Fruit fly (Drosophila melanogaster) whole organism, embryonic: ENCODE results near the gene CG6652.

Experiments used
- Bgb ChIP-seq: fragments of 200-800 bp; sonication (Bioruptor generic); IDR thresholded peaks from 2 replicates; pipeline ENCODE4 v1.3.6; 2022; ENCODE audit warnings: missing biosample characterization, missing genetic modification characterization; ENCODE audit not compliant: partially characterized antibody
- CG11456 ChIP-seq: fragments of 200-800 bp; sonication (Bioruptor generic); IDR thresholded peaks from 3 replicates; pipeline ENCODE4 v1.3.6; 2022; ENCODE audit warnings: missing biosample characterization, missing genetic modification characterization
- CG12071 ChIP-seq: fragments of 200-800 bp; sonication (Bioruptor generic); optimal IDR thresholded peaks from 3 replicates; lab custom pipeline; 2018; ENCODE audit warnings: missing biosample characterization, mild to moderate bottlenecking, missing genetic modification characterization
- CG12219 ChIP-seq: fragments of 200-800 bp; sonication (Bioruptor generic); optimal IDR thresholded peaks from 3 replicates; lab custom pipeline; 2018; ENCODE audit warnings: missing biosample characterization, mild to moderate bottlenecking, missing genetic modification characterization
- CG2202 ChIP-seq: fragments of 200-800 bp; sonication (Bioruptor generic); optimal IDR thresholded peaks from 2 replicates; lab custom pipeline; 2018; ENCODE audit warnings: missing biosample characterization, mild to moderate bottlenecking, missing genetic modification characterization
- CG32772 ChIP-seq: fragments of 200-800 bp; sonication (Bioruptor generic); IDR thresholded peaks from 2 replicates; pipeline ENCODE4 v1.3.6; 2022; ENCODE audit warnings: missing biosample characterization, missing genetic modification characterization
- CG34422 ChIP-seq: fragments of 200-800 bp; sonication (Bioruptor generic); IDR thresholded peaks from 3 replicates; pipeline ENCODE4 v1.3.6; 2022; ENCODE audit warnings: missing biosample characterization, missing genetic modification characterization
- CG6272 ChIP-seq: fragments of 200-800 bp; sonication (Bioruptor generic); IDR thresholded peaks from 2 replicates; pipeline ENCODE4 v1.3.6; 2022; ENCODE audit warnings: missing biosample characterization, missing genetic modification characterization
- CG7928 ChIP-seq: fragments of 200-800 bp; sonication (Bioruptor generic); optimal IDR thresholded peaks from 2 replicates; lab custom pipeline; 2017; ENCODE audit warnings: missing biosample characterization, mild to moderate bottlenecking, missing genetic modification characterization
- CG7963 ChIP-seq: fragments of 200-800 bp; sonication (Bioruptor generic); IDR thresholded peaks from 3 replicates; pipeline ENCODE4 v1.3.6; 2022; ENCODE audit warnings: missing biosample characterization, missing genetic modification characterization; ENCODE audit not compliant: partially characterized antibody
- CG8359 ChIP-seq: fragments of 200-800 bp; sonication (Bioruptor generic); optimal IDR thresholded peaks from 2 replicates; lab custom pipeline; 2017; ENCODE audit warnings: missing biosample characterization, mild to moderate bottlenecking, missing genetic modification characterization, borderline replicate concordance
- CG9215 ChIP-seq: fragments of 200-800 bp; sonication (Bioruptor generic); IDR thresholded peaks from 2 replicates; pipeline ENCODE4 v1.3.6; 2022; ENCODE audit warnings: missing biosample characterization, missing genetic modification characterization
- Dad ChIP-seq: fragments of 200-800 bp; sonication (Bioruptor generic); optimal IDR thresholded peaks from 3 replicates; lab custom pipeline; 2016; ENCODE audit warnings: missing biosample characterization, missing genetic modification characterization
- Deaf1 ChIP-seq: fragments of 200-800 bp; optimal IDR thresholded peaks from 3 replicates; lab custom pipeline; 2019; ENCODE audit warnings: missing biosample characterization, mild to moderate bottlenecking, missing genetic modification characterization, moderate library complexity
- E2f2 ChIP-seq: fragments of 200-800 bp; sonication (Bioruptor generic); IDR thresholded peaks from 2 replicates; pipeline ENCODE4 v1.3.6; 2022; ENCODE audit warnings: missing biosample characterization, missing genetic modification characterization
- Ets65A ChIP-seq: fragments of 200-800 bp; sonication (Bioruptor generic); peaks from one replicate; lab custom pipeline; 2016; ENCODE audit warnings: missing biosample characterization, missing genetic modification characterization
- Ets97D ChIP-seq: fragments of 200-800 bp; sonication (Bioruptor generic); optimal IDR thresholded peaks from 3 replicates; lab custom pipeline; 2016; ENCODE audit warnings: missing biosample characterization, missing genetic modification characterization
- Gug ChIP-seq: fragments of 200-800 bp; sonication (Bioruptor generic); IDR thresholded peaks from 4 replicates; pipeline ENCODE4 v1.3.6; 2022; ENCODE audit warnings: missing biosample characterization, missing genetic modification characterization
- HHEX ChIP-seq: fragments of 200-800 bp; sonication (Bioruptor generic); optimal IDR thresholded peaks from 3 replicates; lab custom pipeline; 2017; ENCODE audit warnings: missing biosample characterization, mild to moderate bottlenecking, missing genetic modification characterization, missing genetic modification reagents
- HLH54F ChIP-seq: fragments of 200-800 bp; sonication (Bioruptor generic); optimal IDR thresholded peaks from 3 replicates; lab custom pipeline; 2016; ENCODE audit warnings: missing biosample characterization, missing genetic modification characterization
- Hr39 ChIP-seq: fragments of >200 bp; optimal IDR thresholded peaks from 2 replicates; lab custom pipeline; 2017
- Hsf ChIP-seq: fragments of 200-800 bp; sonication (Bioruptor generic); optimal IDR thresholded peaks from 3 replicates; lab custom pipeline; 2016; ENCODE audit warnings: missing biosample characterization, missing genetic modification characterization
- Lim3 ChIP-seq: fragments of 200-800 bp; sonication (Bioruptor generic); IDR thresholded peaks from 2 replicates; pipeline ENCODE4 v1.3.6; 2022; ENCODE audit warnings: missing biosample characterization, missing genetic modification characterization
- Med ChIP-seq: fragments of 200-800 bp; sonication (Bioruptor generic); peaks from one replicate; lab custom pipeline; 2016; ENCODE audit warnings: missing biosample characterization, missing genetic modification characterization, mild to moderate bottlenecking, inconsistent platforms, moderate library complexity
- Myb ChIP-seq: fragments of 200-800 bp; sonication (Bioruptor generic); optimal IDR thresholded peaks from 2 replicates; lab custom pipeline; 2016; ENCODE audit warnings: missing biosample characterization, missing genetic modification characterization
- NfI ChIP-seq: fragments of 200-800 bp; sonication (Bioruptor generic); optimal IDR thresholded peaks from 3 replicates; lab custom pipeline; 2018; ENCODE audit warnings: missing biosample characterization, mild to moderate bottlenecking, missing genetic modification characterization, moderate library complexity
- Opbp ChIP-seq: fragments of 200-800 bp; sonication (Bioruptor generic); IDR thresholded peaks from 3 replicates; pipeline ENCODE4 v1.3.6; 2022; ENCODE audit warnings: missing biosample characterization, missing genetic modification characterization; ENCODE audit not compliant: partially characterized antibody
- Pdp1 ChIP-seq, 2 experiments: fragments of 200-800 bp; sonication (Bioruptor generic); optimal IDR thresholded peaks; 3 replicates each; lab custom pipeline; 2016; ENCODE audit warnings: missing biosample characterization in 2 of 2, missing genetic modification characterization in 2 of 2, mild to moderate bottlenecking in 1 of 2, moderate library complexity in 1 of 2
- Sin3A ChIP-seq: fragments of >200 bp; optimal IDR thresholded peaks from 2 replicates; lab custom pipeline; 2018
- Stat92E ChIP-seq, 3 experiments: fragments of >200 bp in 2 of 3; fragments of 200-800 bp in 1 of 3; sonication (Bioruptor generic) in 1 of 3; optimal IDR thresholded peaks; 2 replicates each; lab custom pipeline; 2017 to 2019; ENCODE audit warnings: missing biosample characterization in 3 of 3, missing genetic modification characterization in 3 of 3, mild to moderate bottlenecking in 1 of 3, moderate library complexity in 1 of 3
- TFAM ChIP-seq: fragments of 200-800 bp; sonication (Bioruptor generic); optimal IDR thresholded peaks from 2 replicates; lab custom pipeline; 2017; ENCODE audit warnings: missing biosample characterization, missing genetic modification characterization, inconsistent platforms
- Xrp1 ChIP-seq: fragments of 200-800 bp; sonication (Bioruptor generic); IDR thresholded peaks from 2 replicates; pipeline ENCODE4 v1.3.6; 2022; ENCODE audit warnings: missing biosample characterization, missing genetic modification characterization
- YL-1 ChIP-seq: fragments of 200-800 bp; sonication (Bioruptor generic); optimal IDR thresholded peaks from 3 replicates; lab custom pipeline; 2017; ENCODE audit warnings: missing biosample characterization, mild to moderate bottlenecking, missing genetic modification characterization
- cato ChIP-seq: fragments of 200-800 bp; sonication (Bioruptor generic); optimal IDR thresholded peaks from 2 replicates; lab custom pipeline; 2016; ENCODE audit warnings: missing biosample characterization, missing genetic modification characterization, borderline replicate concordance
- crol ChIP-seq: fragments of 200-800 bp; sonication (Bioruptor generic); IDR thresholded peaks from 2 replicates; pipeline ENCODE4 v1.3.6; 2022; ENCODE audit warnings: missing biosample characterization, missing genetic modification characterization
- dm ChIP-seq: fragments of 200-800 bp; sonication (Bioruptor generic); optimal IDR thresholded peaks from 3 replicates; lab custom pipeline; 2016; ENCODE audit warnings: missing biosample characterization, missing genetic modification characterization
- dysf ChIP-seq: fragments of 200-800 bp; sonication (Bioruptor generic); IDR thresholded peaks from 3 replicates; pipeline ENCODE4 v1.3.6; 2022; ENCODE audit warnings: missing biosample characterization, missing genetic modification characterization
- fd102C ChIP-seq: fragments of 200-800 bp; sonication (Bioruptor generic); optimal IDR thresholded peaks from 2 replicates; lab custom pipeline; 2018; ENCODE audit warnings: missing biosample characterization, mild to moderate bottlenecking, missing genetic modification characterization, moderate library complexity
- jumu ChIP-seq: fragments of 200-800 bp; sonication (Bioruptor generic); optimal IDR thresholded peaks from 3 replicates; lab custom pipeline; 2016; ENCODE audit warnings: missing biosample characterization, missing genetic modification characterization
- klu ChIP-seq: fragments of 200-800 bp; sonication (Bioruptor generic); IDR thresholded peaks from 2 replicates; pipeline ENCODE4 v1.3.6; 2022; ENCODE audit warnings: missing biosample characterization, missing genetic modification characterization
- lov ChIP-seq, 2 experiments: fragments of 200-800 bp in 1 of 2; fragments of >200 bp in 1 of 2; sonication (Bioruptor generic) in 1 of 2; IDR thresholded peaks in 1 of 2; optimal IDR thresholded peaks in 1 of 2; 2 replicates in 1 of 2; 3 replicates in 1 of 2; pipeline versions ENCODE4 v1.3.6 to Lab custom; 2017 to 2022; ENCODE audit warnings: missing biosample characterization in 1 of 2, missing genetic modification characterization in 1 of 2
- oc ChIP-seq: fragments of 200-800 bp; sonication (Bioruptor generic); optimal IDR thresholded peaks from 2 replicates; lab custom pipeline; 2018; ENCODE audit warnings: missing biosample characterization, mild to moderate bottlenecking, missing genetic modification characterization, moderate library complexity
- pum ChIP-seq: fragments of 200-800 bp; sonication (Bioruptor generic); optimal IDR thresholded peaks from 2 replicates; lab custom pipeline; 2016; ENCODE audit warnings: missing biosample characterization, missing genetic modification characterization
- repo ChIP-seq: fragments of 200-800 bp; sonication (Bioruptor generic); optimal IDR thresholded peaks from 2 replicates; lab custom pipeline; 2016; ENCODE audit warnings: missing biosample characterization, missing genetic modification characterization
- sisA ChIP-seq: fragments of 200-800 bp; sonication (Bioruptor generic); IDR thresholded peaks from 2 replicates; pipeline ENCODE4 v1.3.6; 2022; ENCODE audit warnings: missing biosample characterization, missing genetic modification characterization
- slou ChIP-seq: fragments of 200-800 bp; sonication (Bioruptor generic); optimal IDR thresholded peaks from 3 replicates; lab custom pipeline; 2016; ENCODE audit warnings: missing biosample characterization, missing genetic modification characterization
- sug ChIP-seq: fragments of 200-800 bp; optimal IDR thresholded peaks from 2 replicates; lab custom pipeline; 2019; ENCODE audit warnings: missing biosample characterization, mild to moderate bottlenecking, missing genetic modification characterization, moderate library complexity
- usp ChIP-seq: fragments of >200 bp; optimal IDR thresholded peaks from 2 replicates; lab custom pipeline; 2017; ENCODE audit warnings: missing biosample characterization, missing genetic modification characterization
- vnd ChIP-seq: fragments of 200-800 bp; sonication (Bioruptor generic); IDR thresholded peaks from 3 replicates; pipeline ENCODE4 v1.3.6; 2022; ENCODE audit warnings: missing biosample characterization, missing genetic modification characterization; ENCODE audit not compliant: partially characterized antibody
- wek ChIP-seq: fragments of 200-800 bp; sonication (Bioruptor generic); optimal IDR thresholded peaks from 3 replicates; lab custom pipeline; 2018; ENCODE audit warnings: missing biosample characterization, mild to moderate bottlenecking, missing genetic modification characterization, moderate library complexity

CG6652 gene

DNA sequence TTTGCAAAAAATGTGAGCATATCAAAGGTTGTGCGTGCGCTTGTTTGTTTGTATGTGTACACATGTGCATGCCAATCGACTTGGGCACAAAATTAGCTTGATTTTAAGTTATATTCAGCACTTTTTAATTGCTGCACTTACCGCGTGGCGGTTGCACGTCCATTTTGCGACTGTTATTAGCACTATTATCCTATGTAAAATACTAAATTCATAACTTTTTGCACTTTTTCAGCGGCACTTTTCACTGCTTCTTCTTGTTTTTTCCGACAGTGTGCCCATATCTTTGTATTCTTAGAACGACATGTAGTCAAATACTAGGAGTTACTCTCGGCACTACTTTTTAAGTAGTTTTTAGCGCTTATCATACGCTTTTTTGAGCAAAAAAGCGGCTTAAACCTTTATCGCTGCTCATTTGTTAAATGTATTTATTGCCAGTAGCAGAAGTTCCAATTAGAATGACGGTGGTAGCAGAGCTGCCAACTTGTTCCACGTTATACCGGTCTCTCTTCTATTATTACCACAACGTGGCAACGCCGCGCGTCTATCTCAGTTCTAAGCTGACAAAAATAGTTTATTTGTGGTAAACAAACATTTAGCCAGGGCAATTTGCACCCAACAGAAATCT, 19.8 kb upstream of the CG6652 start, which contains the start of the genes scaf6 and Papst2 (continued):
- TF ChIP-seq dysf (GFP tag; lab: Robert Waterston, UW) (no peak), E2f2 (GFP tag; lab: Robert Waterston, UW) (peak; percentile 38; the same call in 1 of the 2 replicates), Myb (GFP tag; lab: Kevin White, UChicago) (peak; percentile 68), dm (GFP tag; lab: Kevin White, UChicago) (peak; percentile 75), CG32772 (GFP tag; lab: Robert Waterston, UW) (no peak), YL-1 (GFP tag; lab: Kevin White, UChicago) (peak; percentile 85), Pdp1 (GFP tag; optimal IDR thresholded peaks at IDR 0.05; lab: Kevin White, UChicago) (peak; percentile 15 to 31), Hsf (GFP tag; lab: Kevin White, UChicago) (no peak), CG11456 (GFP tag; lab: Robert Waterston, UW) (no peak), cato (GFP tag; lab: Kevin White, UChicago) (no peak), CG9215 (GFP tag; lab: Robert Waterston, UW) (no peak), Opbp (GFP tag; lab: Robert Waterston, UW) (peak; percentile 53; the same call in 1 of the 3 replicates), sug (tag; lab: Kevin White, UChicago) (peak; percentile 12), Sin3A (peak; percentile 93), Ets65A (GFP tag; lab: Kevin White, UChicago) (no peak), Xrp1 (no peak), fd102C (GFP tag; lab: Kevin White, UChicago) (no peak), sisA (no peak), Stat92E (GFP tag; optimal IDR thresholded peaks at IDR 0.05; lab: Kevin White, UChicago) (peak in 1 of 3 experiments; percentile 35), CG7928 (GFP tag; lab: Kevin White, UChicago) (no peak), Ets97D (GFP tag; lab: Kevin White, UChicago) (peak; percentile 78), slou (no peak), NfI (GFP tag; lab: Kevin White, UChicago) (no peak), CG8359 (GFP tag; lab: Kevin White, UChicago) (no peak), Gug (GFP tag; lab: Robert Waterston, UW) (no peak), Hr39 (lab: Kevin White, UChicago) (no peak), vnd (GFP tag; lab: Robert Waterston, UW) (0 out of 3 replicates have a peak, but pooled peaks have one; percentile 22), jumu (GFP tag; lab: Kevin White, UChicago) (peak; percentile 13), wek (GFP tag; lab: Kevin White, UChicago) (no peak), CG2202 (no peak), pum (GFP tag; lab: Kevin White, UChicago) (peak; percentile 1), crol (GFP tag; lab: Robert Waterston, UW) (no peak), CG12219 (no peak), Lim3 (GFP tag; lab: Robert Waterston, UW) (no peak), klu (no peak), usp (GFP tag; lab: Kevin White, UChicago) (no peak), Deaf1 (tag; lab: Kevin White, UChicago) (no peak), repo (GFP tag; lab: Kevin White, UChicago) (no peak), HLH54F (GFP tag; lab: Kevin White, UChicago) (peak; percentile 5), Bgb (GFP tag; lab: Robert Waterston, UW) (peak; percentile 52; the same call in 1 of the 2 replicates), CG34422 (GFP tag; lab: Robert Waterston, UW) (peak; percentile 54; the same call in 1 of the 3 replicates), oc (no peak), CG6272 (GFP tag; lab: Robert Waterston, UW) (no peak), Dad (GFP tag; lab: Kevin White, UChicago) (no peak), Med (peak; percentile 67), HHEX (no peak), CG12071 (GFP tag; lab: Kevin White, UChicago) (no peak), CG7963 (GFP tag; lab: Robert Waterston, UW) (no peak), TFAM (GFP tag; lab: Kevin White, UChicago) (no peak), lov (optimal IDR thresholded peaks at IDR 0.05; lab: Kevin White, UChicago) (no peak), lov (GFP tag; IDR thresholded peaks at IDR 0.05; lab: Robert Waterston, UW) (no peak)
